Fruit fly (Drosophila melanogaster): Measurements from ENCODE around the gene CG33298.

DNA sequence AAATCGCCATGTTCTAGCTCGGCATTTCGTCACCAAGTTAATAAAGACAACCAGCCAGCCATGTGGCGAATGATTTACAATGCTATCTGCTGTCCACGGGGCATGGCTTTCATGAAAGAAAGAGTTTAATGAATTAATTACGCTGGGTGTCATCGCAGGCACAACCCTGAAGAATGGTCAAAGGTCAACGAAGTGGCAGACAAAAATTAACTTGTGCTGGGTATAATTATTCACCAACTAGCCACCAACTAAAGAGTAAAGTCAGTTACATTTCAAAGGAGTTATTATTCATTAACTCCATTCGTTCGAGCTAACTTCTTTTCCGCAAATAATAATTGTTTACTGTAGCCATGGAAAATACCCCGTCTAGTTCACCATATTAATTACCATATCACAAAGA, 37.8 kb upstream of the CG33298 start:
- TF ChIP-seq CG8632 (GFP tag; optimal IDR thresholded peaks at IDR 0.05) = no peak
- TF ChIP-seq Sox102F (GFP tag; optimal IDR thresholded peaks at IDR 0.05) = no peak
- no peak for TF ChIP-seq Eip75B (GFP tag; optimal IDR thresholded peaks at IDR 0.05)
- TF ChIP-seq Hr38 (GFP tag; optimal IDR thresholded peaks at IDR 0.05) = no peak

All from whole organism, prepupa.